Worm (Caenorhabditis elegans) whole organism, L4 larva: ENCODE measurements around the gene Y71H2B.8.

Experiments used
- D1046.2 ChIP-seq: fragments of 200-800 bp; sonication (Bioruptor generic); IDR thresholded peaks from 2 replicates; pipeline ENCODE4 v1.3.6; 2022; ENCODE audit warnings: missing genetic modification characterization, missing compliant biosample characterization
- F10B5.3 ChIP-seq: sonication (generic microtip); optimal IDR thresholded peaks from 2 replicates; lab custom pipeline; 2016; ENCODE audit warnings: mild to moderate bottlenecking, missing genetic modification characterization, missing compliant biosample characterization
- F37D6.2 ChIP-seq: sonication (generic microtip); optimal IDR thresholded peaks from 2 replicates; lab custom pipeline; 2016; ENCODE audit warnings: mild to moderate bottlenecking, missing genetic modification characterization, missing compliant biosample characterization
- F49E8.2 ChIP-seq: sonication (generic microtip); optimal IDR thresholded peaks from 2 replicates; lab custom pipeline; 2016; ENCODE audit warnings: missing compliant biosample characterization, mild to moderate bottlenecking, missing genetic modification characterization, borderline replicate concordance
- T26A8.4 ChIP-seq: fragments of 200-800 bp; sonication (Bioruptor generic); IDR thresholded peaks from 2 replicates; pipeline ENCODE4 v1.3.6; 2022; ENCODE audit warnings: missing genetic modification characterization, missing compliant biosample characterization
- Y105C5A.15 ChIP-seq: fragments of 200-800 bp; sonication (Bioruptor generic); IDR thresholded peaks from 2 replicates; pipeline ENCODE4 v1.3.6; 2022; ENCODE audit warnings: missing genetic modification characterization, missing compliant biosample characterization
- Y48G9A.11 ChIP-seq: fragments of 200-800 bp; sonication (Bioruptor generic); IDR thresholded peaks from 2 replicates; pipeline ENCODE4 v1.3.6; 2022; ENCODE audit warnings: missing genetic modification reagents, missing genetic modification characterization, missing compliant biosample characterization
- Y5F2A.4 ChIP-seq: fragments of 200-800 bp; sonication (Bioruptor generic); optimal IDR thresholded peaks from 2 replicates; lab custom pipeline; 2018; ENCODE audit warnings: mild to moderate bottlenecking, missing genetic modification characterization, missing compliant biosample characterization
- Y75B8A.6 ChIP-seq: fragments of 200-800 bp; sonication (Bioruptor generic); IDR thresholded peaks from 2 replicates; pipeline ENCODE4 v1.3.6; 2022; ENCODE audit warnings: missing genetic modification reagents, missing genetic modification characterization, missing compliant biosample characterization
- aha-1 ChIP-seq: fragments of 150-350 bp; peaks from one replicate; lab custom pipeline; 2014; ENCODE audit warnings: missing biosample characterization, missing genetic modification characterization
- ama-1 ChIP-seq: fragments of 150-350 bp; optimal IDR thresholded peaks from 2 replicates; lab custom pipeline; 2014; ENCODE audit warnings: inconsistent platforms, mixed read lengths
- arid-1 ChIP-seq: fragments of 200-800 bp; sonication (Bioruptor generic); conservative IDR thresholded peaks from 2 replicates; pipeline ENCODE4 v1.3.6; 2022; ENCODE audit warnings: missing genetic modification reagents, missing genetic modification characterization, missing compliant biosample characterization
- ceh-20 ChIP-seq: fragments of 200-800 bp; sonication (Bioruptor generic); IDR thresholded peaks from 2 replicates; pipeline ENCODE4 v1.3.6; 2022; ENCODE audit warnings: missing genetic modification reagents, missing genetic modification characterization, missing compliant biosample characterization
- ceh-32 ChIP-seq: sonication (generic microtip); optimal IDR thresholded peaks from 2 replicates; lab custom pipeline; 2016; ENCODE audit warnings: mild to moderate bottlenecking, missing genetic modification characterization, missing compliant biosample characterization; ENCODE audit not compliant: poor library complexity
- ceh-62 ChIP-seq: sonication (generic microtip); optimal IDR thresholded peaks from 2 replicates; lab custom pipeline; 2017; ENCODE audit warnings: missing biosample characterization, missing genetic modification characterization
- ctbp-1 ChIP-seq: fragments of 200-800 bp; sonication (Bioruptor generic); IDR thresholded peaks from 2 replicates; pipeline ENCODE4 v1.3.6; 2022; ENCODE audit warnings: missing genetic modification reagents, missing genetic modification characterization, missing compliant biosample characterization
- dpl-1 ChIP-seq: fragments of 150-350 bp; optimal IDR thresholded peaks from 2 replicates; lab custom pipeline; 2014; ENCODE audit warnings: missing biosample characterization, missing genetic modification reagents, missing genetic modification characterization
- duxl-1 ChIP-seq: sonication (generic microtip); optimal IDR thresholded peaks from 2 replicates; lab custom pipeline; 2016; ENCODE audit warnings: mild to moderate bottlenecking, missing genetic modification characterization, moderate library complexity, missing compliant biosample characterization; ENCODE audit not compliant: poor library complexity
- dve-1 ChIP-seq: sonication (generic microtip); optimal IDR thresholded peaks from 2 replicates; lab custom pipeline; 2017; ENCODE audit warnings: antibody characterized with exemption, mild to moderate bottlenecking, missing genetic modification characterization, missing compliant biosample characterization; ENCODE audit not compliant: insufficient read depth
- hlh-11 ChIP-seq: fragments of 200-800 bp; sonication (Bioruptor generic); optimal IDR thresholded peaks from 2 replicates; lab custom pipeline; 2018; ENCODE audit warnings: mild to moderate bottlenecking, missing genetic modification characterization, missing compliant biosample characterization
- hlh-30 ChIP-seq: sonication (generic microtip); optimal IDR thresholded peaks from 2 replicates; lab custom pipeline; 2017; ENCODE audit warnings: antibody characterized with exemption, mild to moderate bottlenecking, missing genetic modification characterization, missing compliant biosample characterization; ENCODE audit not compliant: insufficient read depth
- hmg-1.1 ChIP-seq: fragments of 200-800 bp; sonication (Bioruptor generic); IDR thresholded peaks from 2 replicates; pipeline ENCODE4 v1.3.6; 2022; ENCODE audit warnings: missing genetic modification reagents, missing genetic modification characterization, missing compliant biosample characterization
- lim-7 ChIP-seq: fragments of 200-800 bp; sonication (Bioruptor generic); IDR thresholded peaks from 2 replicates; pipeline ENCODE4 v1.3.6; 2022; ENCODE audit warnings: missing genetic modification characterization, missing compliant biosample characterization
- lin-13 ChIP-seq: fragments of 150-350 bp; optimal IDR thresholded peaks from 2 replicates; lab custom pipeline; 2014; ENCODE audit warnings: missing biosample characterization, missing genetic modification reagents, missing genetic modification characterization
- lin-29 ChIP-seq: fragments of 200-800 bp; sonication (Bioruptor generic); IDR thresholded peaks from 2 replicates; pipeline ENCODE4 v1.3.6; 2022; ENCODE audit warnings: missing genetic modification reagents, missing genetic modification characterization, missing compliant biosample characterization
- lin-38 ChIP-seq: fragments of 200-800 bp; sonication (Bioruptor generic); IDR thresholded peaks from 2 replicates; pipeline ENCODE4 v1.3.6; 2022; ENCODE audit warnings: missing genetic modification reagents, missing genetic modification characterization, missing compliant biosample characterization
- lsy-2 ChIP-seq, 2 experiments: fragments of 150-350 bp in 1 of 2; sonication (generic microtip) in 1 of 2; optimal IDR thresholded peaks; 2 replicates each; lab custom pipeline; 2014 to 2017; ENCODE audit warnings: missing biosample characterization in 2 of 2, missing genetic modification characterization in 2 of 2
- mdl-1 ChIP-seq, 2 experiments: fragments of 150-350 bp in 1 of 2; sonication (generic microtip) in 1 of 2; optimal IDR thresholded peaks; 2 replicates each; lab custom pipeline; 2014 to 2017; ENCODE audit warnings: missing biosample characterization in 2 of 2, missing genetic modification characterization in 2 of 2
- mes-2 ChIP-seq: sonication (generic microtip); optimal IDR thresholded peaks from 2 replicates; lab custom pipeline; 2016; ENCODE audit warnings: missing genotype, mild to moderate bottlenecking, missing genetic modification characterization, missing compliant biosample characterization; ENCODE audit not compliant: poor library complexity, severe bottlenecking
- mxl-3 ChIP-seq: fragments of 200-800 bp; sonication (Bioruptor generic); optimal IDR thresholded peaks from 2 replicates; lab custom pipeline; 2018; ENCODE audit warnings: mild to moderate bottlenecking, missing genetic modification characterization, missing compliant biosample characterization
- nhr-10 ChIP-seq: fragments of 150-350 bp; optimal IDR thresholded peaks from 2 replicates; lab custom pipeline; 2014; ENCODE audit warnings: missing biosample characterization, missing genetic modification characterization
- nhr-102 ChIP-seq: sonication (generic microtip); optimal IDR thresholded peaks from 2 replicates; lab custom pipeline; 2016; ENCODE audit warnings: mild to moderate bottlenecking, missing genetic modification characterization, moderate library complexity, missing compliant biosample characterization
- nhr-11 ChIP-seq: fragments of 150-350 bp; optimal IDR thresholded peaks from 2 replicates; lab custom pipeline; 2014; ENCODE audit warnings: missing biosample characterization, missing genetic modification characterization
- nhr-25 ChIP-seq: sonication (generic microtip); optimal IDR thresholded peaks from 2 replicates; lab custom pipeline; 2017; ENCODE audit warnings: missing genetic modification characterization, mild to moderate bottlenecking, missing compliant biosample characterization, antibody characterized with exemption, moderate library complexity, borderline replicate concordance; ENCODE audit not compliant: insufficient read depth
- nhr-48 ChIP-seq: sonication (generic microtip); optimal IDR thresholded peaks from 2 replicates; lab custom pipeline; 2016; ENCODE audit warnings: mild to moderate bottlenecking, missing genetic modification characterization, missing compliant biosample characterization
- nhr-77 ChIP-seq: fragments of 150-350 bp; optimal IDR thresholded peaks from 2 replicates; lab custom pipeline; 2014; ENCODE audit warnings: missing biosample characterization, missing genetic modification characterization
- pha-4 ChIP-seq, 2 experiments: fragments of 150-350 bp in 1 of 2; fragments of 200-800 bp in 1 of 2; sonication (Bioruptor generic) in 1 of 2; IDR thresholded peaks in 1 of 2; optimal IDR thresholded peaks in 1 of 2; 2 replicates each; pipeline versions ENCODE4 v1.3.6 to Lab custom; 2014 to 2022; ENCODE audit warnings: missing genetic modification characterization in 2 of 2, missing genetic modification reagents in 2 of 2, missing biosample characterization in 1 of 2, missing compliant biosample characterization in 1 of 2
- pqm-1 ChIP-seq: sonication (generic microtip); optimal IDR thresholded peaks from 2 replicates; lab custom pipeline; 2017; ENCODE audit warnings: missing biosample characterization, missing genetic modification characterization
- saeg-2 ChIP-seq: fragments of 200-800 bp; sonication (Bioruptor generic); IDR thresholded peaks from 2 replicates; pipeline ENCODE4 v1.3.6; 2022; ENCODE audit warnings: missing genetic modification reagents, missing genetic modification characterization, missing compliant biosample characterization
- sdz-12 ChIP-seq: fragments of 200-800 bp; sonication (Bioruptor generic); optimal IDR thresholded peaks from 2 replicates; lab custom pipeline; 2018; ENCODE audit warnings: mild to moderate bottlenecking, missing genetic modification characterization, missing compliant biosample characterization
- snpc-1.2 ChIP-seq: fragments of 200-800 bp; sonication (Bioruptor generic); IDR thresholded peaks from 2 replicates; pipeline ENCODE4 v1.3.6; 2022; ENCODE audit warnings: missing genetic modification reagents, missing genetic modification characterization, missing compliant biosample characterization
- snpc-4 ChIP-seq: fragments of 150-350 bp; optimal IDR thresholded peaks from 2 replicates; lab custom pipeline; 2014; ENCODE audit warnings: missing biosample characterization, missing genetic modification characterization
- spr-1 ChIP-seq: sonication (generic microtip); optimal IDR thresholded peaks from 2 replicates; lab custom pipeline; 2016; ENCODE audit warnings: mild to moderate bottlenecking, missing genetic modification characterization, missing compliant biosample characterization
- tra-1 ChIP-seq: fragments of 200-800 bp; sonication (Bioruptor generic); IDR thresholded peaks from 2 replicates; pipeline ENCODE4 v1.3.6; 2022; ENCODE audit warnings: missing genetic modification reagents, missing genetic modification characterization, missing compliant biosample characterization
- unc-62 ChIP-seq, 3 experiments: fragments of 150-350 bp in 1 of 3; sonication (generic microtip); optimal IDR thresholded peaks in 2 of 3; peaks in 1 of 3; 1 replicate in 1 of 3; 2 replicates in 2 of 3; lab custom pipeline; 2014 to 2017; ENCODE audit warnings: missing biosample characterization in 3 of 3, missing genetic modification characterization in 3 of 3, missing genetic modification reagents in 3 of 3, missing genotype in 1 of 3
- vab-7 ChIP-seq: fragments of 200-800 bp; sonication (Bioruptor generic); IDR thresholded peaks from 2 replicates; pipeline ENCODE4 v1.3.6; 2022; ENCODE audit warnings: missing genetic modification reagents, missing genetic modification characterization, missing compliant biosample characterization
- zfp-2 ChIP-seq: sonication (generic microtip); optimal IDR thresholded peaks from 2 replicates; lab custom pipeline; 2016; ENCODE audit warnings: mild to moderate bottlenecking, missing genetic modification characterization, missing compliant biosample characterization
- zfp-3 ChIP-seq: fragments of 200-800 bp; sonication (Bioruptor generic); conservative IDR thresholded peaks from 2 replicates; pipeline ENCODE4 v1.3.6; 2022; ENCODE audit warnings: missing genetic modification reagents, missing genetic modification characterization, missing compliant biosample characterization
- zip-2 ChIP-seq: fragments of 150-350 bp; optimal IDR thresholded peaks from 2 replicates; lab custom pipeline; 2014; ENCODE audit warnings: missing biosample characterization, missing genetic modification characterization
- ztf-7 ChIP-seq: fragments of 150-350 bp; optimal IDR thresholded peaks from 2 replicates; lab custom pipeline; 2014; ENCODE audit warnings: missing biosample characterization, missing genetic modification characterization

The Y71H2B.8 gene

DNA sequence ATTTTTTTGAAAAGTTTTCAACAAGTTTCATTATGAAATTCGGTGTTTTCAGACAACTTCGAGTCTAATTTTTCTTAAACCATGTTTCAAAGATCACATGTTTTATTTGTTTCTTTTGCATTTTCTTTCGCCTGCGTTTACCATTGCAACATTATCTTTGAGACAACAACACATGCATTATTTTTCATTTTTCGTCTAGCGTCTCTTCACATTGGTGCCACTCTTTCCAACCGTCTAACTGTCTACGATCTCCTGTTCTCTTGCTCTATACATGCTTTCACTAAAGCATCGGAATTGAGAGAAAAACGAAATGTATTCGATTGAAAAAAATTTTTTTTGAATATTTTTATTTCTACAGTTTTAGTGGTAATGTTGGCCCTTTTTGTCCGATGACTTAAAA is 530 bp upstream of the Y71H2B.8 start (continued):
- no peak for TF ChIP-seq ceh-32 (tag; lab: Kevin White, UChicago)
- TF ChIP-seq vab-7 (GFP tag; lab: Robert Waterston, UW), result no peak
- TF ChIP-seq ama-1, result no peak
- no peak for TF ChIP-seq Y5F2A.4 (GFP tag; lab: Kevin White, UChicago)
- TF ChIP-seq dve-1 (tag; lab: Kevin White, UChicago), result peak; percentile 85
- no peak for TF ChIP-seq Y105C5A.15 (GFP tag; lab: Robert Waterston, UW)
- TF ChIP-seq nhr-25 (tag; lab: Kevin White, UChicago), result no peak
- no peak for TF ChIP-seq snpc-4 (tag; lab: Kevin White, UChicago)
- peak; percentile 45 for TF ChIP-seq mes-2
- TF ChIP-seq zfp-3 (GFP tag; lab: Robert Waterston, UW), result no peak
- TF ChIP-seq hlh-30 (tag; lab: Kevin White, UChicago), result peak; percentile 90
- TF ChIP-seq F49E8.2 (tag; lab: Kevin White, UChicago), result no peak
- no peak for TF ChIP-seq lim-7 (GFP tag; lab: Robert Waterston, UW)
- TF ChIP-seq spr-1, result no peak
- TF ChIP-seq sdz-12 (GFP tag; lab: Kevin White, UChicago), result no peak
- TF ChIP-seq ceh-20 (GFP tag; lab: Robert Waterston, UW), result no peak
- TF ChIP-seq lin-29 (GFP tag; lab: Robert Waterston, UW), result no peak
- TF ChIP-seq zfp-2 (tag; lab: Kevin White, UChicago), result no peak
- no peak for TF ChIP-seq nhr-10 (tag; lab: Kevin White, UChicago)
- no peak for TF ChIP-seq F37D6.2 (tag; lab: Kevin White, UChicago)
- TF ChIP-seq ztf-7 (tag; lab: Kevin White, UChicago), result peak; percentile 42
- no peak for TF ChIP-seq T26A8.4 (GFP tag; lab: Robert Waterston, UW)
- peak in 1 of 2 experiments; percentile 63 for TF ChIP-seq mdl-1 (tag; optimal IDR thresholded peaks at IDR 0.05; lab: Kevin White, UChicago)
- TF ChIP-seq lin-38 (GFP tag; lab: Robert Waterston, UW), result no peak
- no peak for TF ChIP-seq nhr-11 (tag; lab: Kevin White, UChicago)
- TF ChIP-seq Y48G9A.11 (GFP tag; lab: Robert Waterston, UW), result no peak
- no peak for TF ChIP-seq nhr-102 (tag; lab: Kevin White, UChicago)
- no peak for TF ChIP-seq aha-1 (tag; lab: Kevin White, UChicago)
- TF ChIP-seq tra-1 (GFP tag; lab: Robert Waterston, UW), result no peak
- no peak for TF ChIP-seq ctbp-1
- no peak for TF ChIP-seq nhr-77
- no peak for TF ChIP-seq pha-4 (GFP tag; IDR thresholded peaks at IDR 0.05; lab: Robert Waterston, UW)
- TF ChIP-seq pha-4 (tag; optimal IDR thresholded peaks at IDR 0.05; lab: Kevin White, UChicago), result peak; percentile 30
- no peak for TF ChIP-seq dpl-1
- TF ChIP-seq duxl-1 (tag; lab: Kevin White, UChicago), result no peak
- peak in 1 of 2 experiments; percentile 82 for TF ChIP-seq lsy-2 (tag; optimal IDR thresholded peaks at IDR 0.05; lab: Kevin White, UChicago)
- TF ChIP-seq mxl-3 (GFP tag; lab: Kevin White, UChicago), result peak; percentile 49
- TF ChIP-seq F10B5.3 (tag; lab: Kevin White, UChicago), result no peak
- TF ChIP-seq unc-62 (GFP tag; optimal IDR thresholded peaks at IDR 0.05 in 1 of 2; lab: Kevin White, UChicago), result no peak
- no peak for TF ChIP-seq unc-62 (tag; optimal IDR thresholded peaks at IDR 0.05; lab: Kevin White, UChicago)
- no peak for TF ChIP-seq ceh-62 (tag; lab: Kevin White, UChicago)
- no peak for TF ChIP-seq arid-1
- TF ChIP-seq zip-2 (tag; lab: Kevin White, UChicago), result no peak
- no peak for TF ChIP-seq Y75B8A.6
- TF ChIP-seq hmg-1.1 (GFP tag; lab: Robert Waterston, UW), result 0 out of 2 replicates have a peak, but pooled peaks have one; percentile 26
- TF ChIP-seq hlh-11 (tag; lab: Kevin White, UChicago), result peak; percentile 66
- TF ChIP-seq lin-13 (GFP tag; lab: Kevin White, UChicago), result no peak
- TF ChIP-seq D1046.2, result no peak
- no peak for TF ChIP-seq snpc-1.2 (GFP tag; lab: Robert Waterston, UW)
- no peak for TF ChIP-seq nhr-48 (tag; lab: Kevin White, UChicago)
- no peak for TF ChIP-seq pqm-1 (tag; lab: Kevin White, UChicago)
- TF ChIP-seq saeg-2 (GFP tag; lab: Robert Waterston, UW), result no peak
